Worm (Caenorhabditis elegans) whole organism, L2 larva: Measurements from ENCODE around the gene lbp-9.

Experiments used
- C34F6.9 ChIP-seq: fragments of 150-350 bp; optimal IDR thresholded peaks from 2 replicates; lab custom pipeline; 2014; ENCODE audit warnings: missing biosample characterization, missing genetic modification characterization
- ZK546.5 ChIP-seq: sonication (generic microtip); optimal IDR thresholded peaks from 2 replicates; lab custom pipeline; 2017; ENCODE audit warnings: missing biosample characterization, missing genetic modification characterization
- alr-1 ChIP-seq: fragments of 150-350 bp; optimal IDR thresholded peaks from 2 replicates; lab custom pipeline; 2014; ENCODE audit warnings: missing biosample characterization, missing genetic modification characterization
- aly-2 ChIP-seq: fragments of 150-350 bp; optimal IDR thresholded peaks from 2 replicates; lab custom pipeline; 2014; ENCODE audit warnings: missing biosample characterization, missing genetic modification characterization
- ceh-16 ChIP-seq: fragments of 150-350 bp; optimal IDR thresholded peaks from 2 replicates; lab custom pipeline; 2014; ENCODE audit warnings: missing biosample characterization, missing genetic modification characterization
- crh-2 ChIP-seq: sonication (generic microtip); optimal IDR thresholded peaks from 2 replicates; lab custom pipeline; 2017; ENCODE audit warnings: missing biosample characterization, missing genetic modification characterization
- elt-1 ChIP-seq: fragments of 150-350 bp; optimal IDR thresholded peaks from 2 replicates; lab custom pipeline; 2014; ENCODE audit warnings: missing biosample characterization, missing genetic modification characterization
- fos-1 ChIP-seq: fragments of 150-350 bp; optimal IDR thresholded peaks from 2 replicates; lab custom pipeline; 2014; ENCODE audit warnings: missing biosample characterization, missing genetic modification characterization
- gmeb-1 ChIP-seq: fragments of 150-350 bp; optimal IDR thresholded peaks from 2 replicates; lab custom pipeline; 2014; ENCODE audit warnings: missing biosample characterization, missing genetic modification characterization
- lin-11 ChIP-seq: fragments of 150-350 bp; sonication (generic microtip); optimal IDR thresholded peaks from 2 replicates; lab custom pipeline; 2014; ENCODE audit warnings: missing biosample characterization, missing genetic modification characterization, inconsistent platforms, mixed read lengths
- lin-13 ChIP-seq: fragments of 150-350 bp; optimal IDR thresholded peaks from 2 replicates; lab custom pipeline; 2014; ENCODE audit warnings: missing biosample characterization, missing genetic modification reagents, missing genetic modification characterization
- lsy-2 ChIP-seq, 2 experiments: fragments of 150-350 bp in 1 of 2; sonication (generic microtip) in 1 of 2; optimal IDR thresholded peaks; 2 replicates each; lab custom pipeline; 2014 to 2017; ENCODE audit warnings: missing biosample characterization in 2 of 2, missing genetic modification characterization in 2 of 2
- nhr-10 ChIP-seq: sonication (generic microtip); optimal IDR thresholded peaks from 2 replicates; lab custom pipeline; 2017; ENCODE audit warnings: missing biosample characterization, missing genetic modification characterization
- nhr-11 ChIP-seq: fragments of 150-350 bp; optimal IDR thresholded peaks from 2 replicates; lab custom pipeline; 2014; ENCODE audit warnings: missing biosample characterization, missing genetic modification characterization
- nhr-12 ChIP-seq: fragments of 150-350 bp; optimal IDR thresholded peaks from 2 replicates; lab custom pipeline; 2014; ENCODE audit warnings: missing biosample characterization, missing genetic modification characterization
- nhr-21 ChIP-seq: fragments of 150-350 bp; optimal IDR thresholded peaks from 2 replicates; lab custom pipeline; 2014; ENCODE audit warnings: missing biosample characterization, missing genetic modification characterization
- nhr-23 ChIP-seq: fragments of 150-350 bp; optimal IDR thresholded peaks from 2 replicates; lab custom pipeline; 2014; ENCODE audit warnings: missing biosample characterization, missing genetic modification reagents, missing genetic modification characterization
- nhr-6 ChIP-seq: fragments of 150-350 bp; optimal IDR thresholded peaks from 2 replicates; lab custom pipeline; 2014; ENCODE audit warnings: missing biosample characterization, missing genetic modification characterization
- peb-1 ChIP-seq: fragments of 150-350 bp; optimal IDR thresholded peaks from 2 replicates; lab custom pipeline; 2014; ENCODE audit warnings: missing biosample characterization, missing genetic modification characterization
- sem-4 ChIP-seq: fragments of 150-350 bp; optimal IDR thresholded peaks from 2 replicates; lab custom pipeline; 2014; ENCODE audit warnings: missing biosample characterization, missing genetic modification reagents, missing genetic modification characterization
- sma-3 ChIP-seq: sonication (generic microtip); optimal IDR thresholded peaks from 2 replicates; lab custom pipeline; 2016; ENCODE audit warnings: missing genetic modification reagents, missing genetic modification characterization, missing compliant biosample characterization
- sma-9 ChIP-seq, 2 experiments: fragments of 150-350 bp in 1 of 2; sonication (generic microtip) in 1 of 2; optimal IDR thresholded peaks; 2 replicates each; lab custom pipeline; 2014 to 2016; ENCODE audit warnings: missing genetic modification characterization in 2 of 2, mild to moderate bottlenecking in 1 of 2, missing biosample characterization in 1 of 2, missing compliant biosample characterization in 1 of 2, missing genetic modification reagents in 1 of 2, moderate library complexity in 1 of 2
- snpc-4 ChIP-seq: fragments of 150-350 bp; optimal IDR thresholded peaks from 2 replicates; lab custom pipeline; 2014; ENCODE audit warnings: missing biosample characterization, missing genetic modification characterization
- unc-39 ChIP-seq: fragments of 150-350 bp; optimal IDR thresholded peaks from 2 replicates; lab custom pipeline; 2014; ENCODE audit warnings: missing biosample characterization, missing genetic modification characterization
- unc-55 ChIP-seq: fragments of 150-350 bp; sonication (generic microtip); optimal IDR thresholded peaks from 3 replicates; lab custom pipeline; 2014; ENCODE audit warnings: missing biosample characterization, missing genetic modification reagents, missing genetic modification characterization
- ztf-11 ChIP-seq: sonication (generic microtip); optimal IDR thresholded peaks from 2 replicates; lab custom pipeline; 2017; ENCODE audit warnings: missing biosample characterization, missing genetic modification characterization
- ztf-4 ChIP-seq: fragments of 150-350 bp; optimal IDR thresholded peaks from 2 replicates; lab custom pipeline; 2014; ENCODE audit warnings: missing biosample characterization, missing genetic modification characterization

Gene lbp-9

DNA sequence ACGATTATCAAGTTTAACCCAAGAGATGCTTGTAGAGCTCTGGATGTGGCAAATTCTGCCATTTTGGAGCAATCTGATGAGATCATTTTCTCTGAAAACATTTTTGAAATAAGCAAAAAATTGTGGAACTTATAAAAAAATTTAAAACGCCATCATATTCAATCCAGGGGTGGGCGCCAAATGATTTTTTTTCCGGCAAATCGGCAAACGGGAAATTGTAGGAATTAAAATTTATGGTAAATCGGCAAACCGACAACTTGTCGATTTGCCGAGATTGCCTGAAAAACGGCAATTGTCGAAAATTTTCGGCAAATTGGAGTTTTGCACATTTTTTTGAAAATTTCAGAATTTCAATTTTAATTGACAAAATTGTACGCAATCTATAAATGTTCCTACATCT, 32.7 kb upstream of the lbp-9 start, which contains the start of gene srab-23:
Gene srab-23 (minus strand): TSS at position 101 of the 400 bp plus-strand sequence.
- TF ChIP-seq alr-1 (tag; lab: Kevin White, UChicago) (no peak), ceh-16 (no peak), peb-1 (no peak), gmeb-1 (no peak)
- TF ChIP-seq, all 48 proteins: peak for 0

DNA sequence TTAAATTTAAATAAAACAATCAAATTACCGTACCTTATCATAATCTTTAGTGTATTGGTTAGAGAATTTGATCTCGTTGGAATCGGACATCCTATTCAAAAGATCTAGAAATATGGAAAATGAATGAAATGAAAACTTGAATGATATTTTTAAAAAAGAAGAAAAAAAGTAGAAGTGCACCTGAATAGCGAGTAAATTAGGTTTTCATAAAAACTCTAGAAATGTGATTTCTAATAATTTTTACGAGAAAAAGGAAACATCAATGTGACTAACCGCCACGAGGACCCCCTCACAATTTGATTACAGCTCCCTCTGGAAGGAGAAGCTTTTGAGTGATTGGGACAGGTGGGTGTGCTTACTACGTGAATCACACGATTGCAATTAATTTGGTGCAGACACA, 22.3 kb upstream of the lbp-9 start, which contains the start of gene Y40B10A.5:
Gene Y40B10A.5 (minus strand): TSS at position 101 of the 400 bp plus-strand sequence.
- TF ChIP-seq C34F6.9 (tag; lab: Kevin White, UChicago): no peak
- no peak for TF ChIP-seq peb-1
- no peak for TF ChIP-seq sma-3
- no peak for TF ChIP-seq nhr-12 (tag; lab: Kevin White, UChicago)
- no peak for TF ChIP-seq lin-13 (GFP tag; lab: Kevin White, UChicago)
- TF ChIP-seq ztf-4: no peak

DNA sequence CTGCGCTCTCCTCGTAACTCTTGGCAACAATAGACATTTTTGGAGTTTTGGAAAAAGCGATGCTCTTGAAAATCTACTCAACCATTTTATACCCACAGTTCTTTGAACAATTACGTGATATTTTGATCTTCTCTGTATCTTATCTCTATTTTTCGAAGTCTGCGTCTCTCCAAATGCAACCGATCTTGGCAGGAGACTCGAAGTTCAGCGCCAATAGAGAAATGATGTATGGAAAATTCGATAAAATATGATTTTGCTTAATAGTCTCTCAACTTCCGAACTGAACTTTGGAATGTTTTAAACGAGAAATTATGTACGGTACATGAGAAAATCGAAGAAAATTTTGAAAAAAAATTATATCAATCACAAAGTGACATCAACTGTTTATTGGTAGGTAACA, 18.1 kb upstream of the lbp-9 start, which contains the start of gene comt-4:
Gene comt-4 (minus strand): TSS at position 50 of the 400 bp plus-strand sequence.
- peak; percentile 71 for TF ChIP-seq sma-9 (GFP tag; optimal IDR thresholded peaks at IDR 0.05; lab: Kevin White, UChicago)
- TF ChIP-seq sma-9 (tag; optimal IDR thresholded peaks at IDR 0.05; lab: Kevin White, UChicago): no peak
- TF ChIP-seq fos-1 (tag; lab: Kevin White, UChicago): peak; percentile 4
- no peak for TF ChIP-seq alr-1 (tag; lab: Kevin White, UChicago)

DNA sequence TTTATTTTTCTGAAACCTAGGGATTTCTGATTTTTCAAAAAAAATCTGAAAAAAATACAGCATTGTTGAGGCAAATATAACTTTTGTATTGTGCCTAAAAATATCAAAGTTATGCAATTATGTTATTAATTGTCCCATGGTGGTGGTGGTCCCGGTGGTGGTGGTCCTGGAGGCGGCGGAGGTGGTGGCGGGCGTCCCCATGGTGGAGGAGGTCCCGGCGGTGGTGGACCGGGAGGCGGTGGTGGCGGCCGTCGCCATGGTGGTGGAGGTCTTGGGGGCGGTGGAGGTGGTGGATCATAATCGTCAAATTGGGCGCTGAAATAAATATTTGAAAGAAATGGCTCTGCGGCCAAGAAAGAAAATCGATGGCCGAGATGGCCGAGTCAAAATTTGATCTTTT, 17.5 kb upstream of the lbp-9 start:
- no peak for TF ChIP-seq ZK546.5 (tag; lab: Kevin White, UChicago)
- TF ChIP-seq nhr-21 (tag; lab: Kevin White, UChicago): no peak
- no peak for TF ChIP-seq fos-1 (tag; lab: Kevin White, UChicago)
- TF ChIP-seq unc-55: no peak
- no peak for TF ChIP-seq sma-9 (GFP tag; optimal IDR thresholded peaks at IDR 0.05; lab: Kevin White, UChicago)
- TF ChIP-seq sma-9 (tag; optimal IDR thresholded peaks at IDR 0.05; lab: Kevin White, UChicago): no peak
- no peak for TF ChIP-seq nhr-23 (tag; lab: Kevin White, UChicago)
- TF ChIP-seq sem-4: no peak
- TF ChIP-seq nhr-6 (tag; lab: Kevin White, UChicago): no peak
- no peak for TF ChIP-seq nhr-10 (tag; lab: Kevin White, UChicago)
- TF ChIP-seq alr-1 (tag; lab: Kevin White, UChicago): no peak
- no peak for TF ChIP-seq unc-39 (tag; lab: Kevin White, UChicago)
- no peak for TF ChIP-seq crh-2 (tag; lab: Kevin White, UChicago)
- no peak for TF ChIP-seq nhr-11 (tag; lab: Kevin White, UChicago)
- no peak for TF ChIP-seq snpc-4 (tag; lab: Kevin White, UChicago)
- no peak for TF ChIP-seq lin-11 (tag; lab: Kevin White, UChicago)
- TF ChIP-seq, all 48 proteins: peak for 0

DNA sequence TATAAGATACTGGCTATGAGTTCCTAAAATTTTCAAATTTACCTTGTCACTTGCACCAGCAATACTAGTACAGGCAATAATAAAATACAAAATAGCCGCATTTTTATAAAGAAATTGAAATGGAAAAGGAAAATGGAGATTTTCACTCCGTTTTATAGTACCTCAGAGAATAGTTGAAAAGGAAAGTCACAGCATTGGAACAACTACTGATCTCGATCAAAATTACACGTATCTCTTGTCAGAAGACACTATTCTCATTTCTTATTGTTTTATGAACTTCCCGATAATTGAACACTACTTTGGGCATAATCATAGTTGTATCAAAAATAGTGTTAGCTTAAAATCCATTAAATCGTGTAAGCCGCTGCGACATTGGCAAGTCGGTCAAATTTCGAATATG, 16.7 kb upstream of the lbp-9 start, which contains the start of gene Y40B10A.11:
Gene Y40B10A.11 (minus strand): TSS at position 101 of the 400 bp plus-strand sequence.
- no peak for TF ChIP-seq alr-1 (tag; lab: Kevin White, UChicago)
- no peak for TF ChIP-seq aly-2 (tag; lab: Kevin White, UChicago)
- TF ChIP-seq, all 48 proteins: peak for 0

DNA sequence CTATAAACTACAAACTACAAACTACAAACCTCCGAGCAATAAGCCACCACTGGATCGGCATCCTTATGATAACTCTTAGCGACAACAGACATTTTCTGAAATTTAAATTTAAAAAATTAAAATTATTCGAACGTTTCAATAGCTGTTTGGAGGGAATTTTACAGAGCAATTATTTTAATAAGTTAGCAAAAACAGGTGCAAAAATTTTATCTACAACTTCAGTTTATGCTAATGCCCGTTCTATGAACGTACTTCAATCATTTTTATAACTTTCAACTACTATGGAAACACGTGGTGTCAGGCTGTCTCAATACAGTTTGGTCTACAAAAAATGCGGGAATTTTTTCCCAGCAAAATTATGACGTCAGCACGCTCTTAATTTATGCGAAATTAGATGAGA, 14.7 kb upstream of the lbp-9 start, which contains the start of gene comt-5:
Gene comt-5 (minus strand): TSS at position 101 of the 400 bp plus-strand sequence.
- no peak for TF ChIP-seq C34F6.9 (tag; lab: Kevin White, UChicago)
- no peak for TF ChIP-seq fos-1 (tag; lab: Kevin White, UChicago)
- no peak for TF ChIP-seq lsy-2 (tag; optimal IDR thresholded peaks at IDR 0.05; lab: Kevin White, UChicago)
- no peak for TF ChIP-seq ztf-11 (tag; lab: Kevin White, UChicago)
- TF ChIP-seq, all 48 proteins: peak for 0

DNA sequence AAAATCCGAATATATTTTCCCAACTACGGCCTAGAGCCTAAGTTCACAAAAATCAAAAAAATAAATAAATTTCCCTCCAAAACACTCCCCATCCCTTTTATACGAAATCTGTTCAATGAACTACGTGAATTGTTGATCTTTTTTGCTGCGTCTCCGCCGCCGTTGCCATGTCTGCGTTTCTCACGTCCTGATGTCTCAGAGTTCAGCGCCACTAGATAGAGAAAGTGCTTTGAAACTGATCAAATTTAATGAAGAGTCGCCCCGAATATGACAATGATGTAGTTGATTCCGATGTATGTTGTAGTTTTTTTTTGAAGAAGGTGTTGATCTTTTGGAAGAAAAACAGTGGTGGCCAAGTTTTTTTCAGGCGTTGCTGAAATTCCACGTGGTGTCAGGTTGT, 14.0 kb upstream of the lbp-9 start:
- TF ChIP-seq nhr-11 (tag; lab: Kevin White, UChicago): no peak
- no peak for TF ChIP-seq gmeb-1
- TF ChIP-seq nhr-12 (tag; lab: Kevin White, UChicago): no peak
- TF ChIP-seq snpc-4 (tag; lab: Kevin White, UChicago): no peak
- TF ChIP-seq elt-1 (tag; lab: Kevin White, UChicago): no peak
- TF ChIP-seq lin-11 (tag; lab: Kevin White, UChicago): no peak
